Fruit fly (Drosophila melanogaster) whole organism: ENCODE measurements around the gene Poxm.

Source experiments
- CG8478 ChIP-seq: fragments of >200 bp; optimal IDR thresholded peaks from 2 replicates; lab custom pipeline; 2018; ENCODE audit warnings: inconsistent platforms
- Dll ChIP-seq: fragments of >200 bp; optimal IDR thresholded peaks from 2 replicates; lab custom pipeline; 2017
- pan ChIP-seq: fragments of >200 bp; optimal IDR thresholded peaks from 2 replicates; lab custom pipeline; 2017
- psq ChIP-seq: fragments of >200 bp; optimal IDR thresholded peaks from 2 replicates; lab custom pipeline; 2017
- usp ChIP-seq: fragments of >200 bp; optimal IDR thresholded peaks from 2 replicates; lab custom pipeline; 2017; ENCODE audit warnings: missing biosample characterization, missing genetic modification characterization, mixed read lengths

DNA sequence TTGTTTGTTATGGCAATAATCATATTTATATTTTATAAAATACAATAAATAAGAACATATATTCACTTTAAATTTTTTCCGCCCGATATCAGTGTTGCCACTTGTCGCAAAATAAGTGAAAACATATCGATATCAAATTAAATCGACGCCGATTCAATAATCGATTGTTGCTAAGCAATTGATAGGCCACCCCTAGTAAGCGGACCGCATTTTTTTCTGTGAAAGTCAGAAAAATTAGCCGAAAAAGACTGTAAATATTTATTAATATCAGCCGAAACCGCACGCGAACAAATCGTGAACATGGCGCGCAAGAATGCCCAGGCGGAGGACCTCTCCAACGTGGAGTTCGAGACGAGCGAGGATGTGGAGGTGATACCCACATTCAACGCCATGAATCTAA lies 20.6 kb downstream of the Poxm start, which contains the start of gene CG7483:
- TF ChIP-seq usp (GFP tag; lab: Kevin White, UChicago) (no peak), Dll (lab: Kevin White, UChicago) (no peak), psq (lab: Kevin White, UChicago) (no peak), pan (lab: Kevin White, UChicago) (no peak), CG8478 (lab: Kevin White, UChicago) (no peak)
